Worm (Caenorhabditis elegans) whole organism, L3 larva: ENCODE data around the gene Y53C12A.6.

Experiments used
- R02D3.7 ChIP-seq: fragments of 150-350 bp; optimal IDR thresholded peaks from 2 replicates; lab custom pipeline; 2014; ENCODE audit warnings: missing biosample characterization, missing genetic modification characterization
- ZK546.5 ChIP-seq: sonication (generic microtip); optimal IDR thresholded peaks from 2 replicates; lab custom pipeline; 2017; ENCODE audit warnings: missing biosample characterization, missing genetic modification characterization
- ama-1 ChIP-seq: fragments of 150-350 bp; optimal IDR thresholded peaks from 2 replicates; lab custom pipeline; 2018
- ceh-16 ChIP-seq: sonication (generic microtip); optimal IDR thresholded peaks from 2 replicates; lab custom pipeline; 2017; ENCODE audit warnings: missing biosample characterization, missing genetic modification characterization
- ceh-28 ChIP-seq: fragments of 150-350 bp; optimal IDR thresholded peaks from 2 replicates; lab custom pipeline; 2014; ENCODE audit warnings: missing biosample characterization, missing genetic modification reagents, missing genetic modification characterization
- egl-27 ChIP-seq: sonication (generic microtip); optimal IDR thresholded peaks from 4 replicates; lab custom pipeline; 2017; ENCODE audit warnings: missing biosample characterization, missing genetic modification reagents, missing genetic modification characterization
- egl-5 ChIP-seq: fragments of 150-350 bp; optimal IDR thresholded peaks from 2 replicates; lab custom pipeline; 2017; ENCODE audit warnings: missing biosample characterization, missing genetic modification reagents, missing genetic modification characterization, inconsistent platforms
- elt-1 ChIP-seq: fragments of 150-350 bp; optimal IDR thresholded peaks from 2 replicates; lab custom pipeline; 2014; ENCODE audit warnings: missing biosample characterization, missing genetic modification characterization
- elt-3 ChIP-seq, 3 experiments: fragments of 150-350 bp in 1 of 3; sonication (generic microtip) in 2 of 3; optimal IDR thresholded peaks; 2 replicates in 2 of 3; 4 replicates in 1 of 3; lab custom pipeline; 2014 to 2017; ENCODE audit warnings: missing biosample characterization in 3 of 3, missing genetic modification characterization in 3 of 3
- fkh-10 ChIP-seq: sonication (generic microtip); optimal IDR thresholded peaks from 2 replicates; lab custom pipeline; 2017; ENCODE audit warnings: missing biosample characterization, missing genetic modification reagents, missing genetic modification characterization
- hmg-11 ChIP-seq: sonication (generic microtip); optimal IDR thresholded peaks from 2 replicates; lab custom pipeline; 2016; ENCODE audit warnings: missing genetic modification characterization, missing compliant biosample characterization
- jun-1 ChIP-seq: fragments of 150-350 bp; optimal IDR thresholded peaks from 2 replicates; lab custom pipeline; 2014; ENCODE audit warnings: missing biosample characterization, missing genetic modification reagents, missing genetic modification characterization
- lin-15B ChIP-seq: fragments of 150-350 bp; optimal IDR thresholded peaks from 2 replicates; lab custom pipeline; 2014; ENCODE audit warnings: missing biosample characterization, missing genetic modification characterization
- lin-39 ChIP-seq: fragments of 150-350 bp; optimal IDR thresholded peaks from 2 replicates; lab custom pipeline; 2018; ENCODE audit warnings: missing biosample characterization, missing genetic modification reagents, missing genetic modification characterization
- lsy-12 ChIP-seq: sonication (generic microtip); optimal IDR thresholded peaks from 2 replicates; lab custom pipeline; 2016; ENCODE audit warnings: mild to moderate bottlenecking, missing genetic modification characterization, missing compliant biosample characterization
- mml-1 ChIP-seq: fragments of 150-350 bp; sonication (generic microtip); optimal IDR thresholded peaks from 3 replicates; lab custom pipeline; 2014; ENCODE audit warnings: missing biosample characterization, missing genetic modification characterization
- nfya-1 ChIP-seq: sonication (generic microtip); optimal IDR thresholded peaks from 2 replicates; lab custom pipeline; 2017; ENCODE audit warnings: missing genetic modification characterization, mild to moderate bottlenecking, missing compliant biosample characterization, antibody characterized with exemption, moderate library complexity; ENCODE audit not compliant: insufficient read depth
- nhr-12 ChIP-seq: fragments of 150-350 bp; optimal IDR thresholded peaks from 2 replicates; lab custom pipeline; 2014; ENCODE audit warnings: missing biosample characterization, missing genetic modification characterization
- nhr-23 ChIP-seq: fragments of 150-350 bp; optimal IDR thresholded peaks from 2 replicates; lab custom pipeline; 2014; ENCODE audit warnings: missing biosample characterization, missing genetic modification reagents, missing genetic modification characterization
- nhr-237 ChIP-seq: fragments of 150-350 bp; optimal IDR thresholded peaks from 2 replicates; lab custom pipeline; 2014; ENCODE audit warnings: missing biosample characterization, missing genetic modification characterization
- nhr-25 ChIP-seq: sonication (generic microtip); optimal IDR thresholded peaks from 2 replicates; lab custom pipeline; 2017; ENCODE audit warnings: missing biosample characterization, missing genetic modification characterization
- nhr-28 ChIP-seq: fragments of 150-350 bp; optimal IDR thresholded peaks from 2 replicates; lab custom pipeline; 2014; ENCODE audit warnings: missing biosample characterization, missing genetic modification characterization
- nhr-43 ChIP-seq: sonication (generic microtip); optimal IDR thresholded peaks from 2 replicates; lab custom pipeline; 2016; ENCODE audit warnings: mild to moderate bottlenecking, missing genetic modification characterization, missing compliant biosample characterization; ENCODE audit not compliant: poor library complexity, severe bottlenecking
- nhr-67 ChIP-seq: fragments of 150-350 bp; optimal IDR thresholded peaks from 2 replicates; lab custom pipeline; 2014; ENCODE audit warnings: missing biosample characterization, missing genetic modification characterization
- nhr-76 ChIP-seq: fragments of 150-350 bp; sonication (generic microtip); optimal IDR thresholded peaks from 5 replicates; lab custom pipeline; 2014; ENCODE audit warnings: missing biosample characterization, missing genetic modification characterization
- nhr-77 ChIP-seq: fragments of 150-350 bp; optimal IDR thresholded peaks from 2 replicates; lab custom pipeline; 2014; ENCODE audit warnings: missing biosample characterization, missing genetic modification characterization
- pha-4 ChIP-seq: fragments of 150-350 bp; optimal IDR thresholded peaks from 2 replicates; lab custom pipeline; 2014; ENCODE audit warnings: missing biosample characterization, missing genetic modification reagents, missing genetic modification characterization
- pqm-1 ChIP-seq: fragments of 150-350 bp; optimal IDR thresholded peaks from 2 replicates; lab custom pipeline; 2017; ENCODE audit warnings: missing biosample characterization, missing genetic modification characterization, inconsistent platforms
- snpc-4 ChIP-seq: fragments of 150-350 bp; optimal IDR thresholded peaks from 2 replicates; lab custom pipeline; 2014; ENCODE audit warnings: missing biosample characterization, missing genetic modification characterization
- tbx-2 ChIP-seq: sonication (generic microtip); optimal IDR thresholded peaks from 2 replicates; lab custom pipeline; 2016; ENCODE audit warnings: mild to moderate bottlenecking, missing genetic modification characterization, missing compliant biosample characterization
- unc-62 ChIP-seq: fragments of 150-350 bp; sonication (generic microtip); optimal IDR thresholded peaks from 4 replicates; lab custom pipeline; 2014; ENCODE audit warnings: missing biosample characterization, missing genetic modification reagents, missing genetic modification characterization
- zag-1 ChIP-seq: fragments of 150-350 bp; optimal IDR thresholded peaks from 2 replicates; lab custom pipeline; 2014; ENCODE audit warnings: missing biosample characterization, missing genetic modification characterization
- ztf-11 ChIP-seq: fragments of 150-350 bp; optimal IDR thresholded peaks from 2 replicates; lab custom pipeline; 2014; ENCODE audit warnings: missing biosample characterization, missing genetic modification characterization

The Y53C12A.6 gene

ce11 chrII:9716417-9717039 is 1.3 kb downstream of the Y53C12A.6 start, which contains the start of gene wee-1.3 (continued):
- TF ChIP-seq mml-1 (no peak), zag-1 (tag; lab: Kevin White, UChicago) (no peak), ZK546.5 (tag; lab: Kevin White, UChicago) (no peak), nhr-12 (tag; lab: Kevin White, UChicago) (no peak), snpc-4 (peak; percentile 26), nhr-23 (tag; lab: Kevin White, UChicago) (peak; percentile 87), R02D3.7 (tag; lab: Kevin White, UChicago) (peak; percentile 65), nhr-67 (no peak)

DNA sequence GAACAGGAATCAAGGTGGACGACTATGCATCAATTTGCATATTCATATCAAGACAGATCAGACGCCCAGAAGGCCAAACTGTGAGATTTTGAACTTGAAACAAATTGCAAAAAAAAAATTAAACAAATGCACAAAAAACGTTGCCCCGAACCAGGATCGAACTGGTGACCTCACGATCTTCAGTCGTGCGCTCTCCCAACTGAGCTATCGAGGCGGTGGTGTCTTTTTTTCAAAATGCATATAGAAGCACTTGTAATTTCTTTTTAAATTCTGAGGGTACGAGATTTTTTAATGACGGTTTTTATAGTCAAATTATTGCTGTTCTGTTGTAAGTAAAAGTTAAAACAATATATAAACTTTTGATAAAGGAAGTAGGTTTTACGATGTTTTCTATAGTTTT is 4.7 kb downstream of the Y53C12A.6 start:
- TF ChIP-seq pqm-1 (tag; lab: Kevin White, UChicago) (peak; percentile 5), jun-1 (tag; lab: Kevin White, UChicago) (no peak)

DNA sequence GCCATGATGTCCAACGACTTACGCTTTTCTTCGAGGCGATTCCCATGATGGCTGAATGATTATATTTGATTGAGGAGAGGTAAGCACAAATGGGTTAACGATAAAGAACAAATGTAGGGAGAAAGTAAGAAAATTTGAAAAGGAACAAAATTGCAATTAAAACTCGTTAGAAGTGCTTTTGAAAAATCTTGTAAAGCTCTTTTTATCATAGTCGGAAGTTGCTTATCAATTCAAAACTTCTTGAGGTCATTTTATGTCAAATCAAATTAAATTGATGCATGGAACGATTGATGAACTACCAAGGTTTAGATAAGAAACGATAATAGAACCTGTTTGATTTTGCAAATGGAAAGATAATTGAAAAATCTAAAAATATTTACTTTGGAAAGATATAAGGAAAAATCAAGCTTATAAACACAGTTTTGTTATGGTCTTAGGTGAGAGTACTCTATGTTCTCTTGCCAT is 8.9 kb downstream of the Y53C12A.6 start, which contains the start of gene glt-5:
Gene glt-5 (minus strand): TSS at position 51 of the 465 bp plus-strand sequence.
- TF ChIP-seq nhr-23 (tag; lab: Kevin White, UChicago) (no peak), ama-1 (lab: Kevin White, UChicago) (no peak), elt-1 (tag; lab: Kevin White, UChicago) (no peak), nhr-77 (tag; lab: Kevin White, UChicago) (no peak), egl-5 (tag; lab: Kevin White, UChicago) (no peak), lsy-12 (tag; lab: Kevin White, UChicago) (no peak), nhr-76 (tag; lab: Kevin White, UChicago) (no peak), mml-1 (no peak), hmg-11 (no peak), pha-4 (tag; lab: Kevin White, UChicago) (no peak), nhr-237 (tag; lab: Kevin White, UChicago) (no peak), ZK546.5 (tag; lab: Kevin White, UChicago) (no peak), elt-3 (tag; optimal IDR thresholded peaks at IDR 0.05; lab: Kevin White, UChicago) (no peak), snpc-4 (no peak), nhr-43 (no peak), ceh-16 (tag; lab: Kevin White, UChicago) (no peak)

DNA sequence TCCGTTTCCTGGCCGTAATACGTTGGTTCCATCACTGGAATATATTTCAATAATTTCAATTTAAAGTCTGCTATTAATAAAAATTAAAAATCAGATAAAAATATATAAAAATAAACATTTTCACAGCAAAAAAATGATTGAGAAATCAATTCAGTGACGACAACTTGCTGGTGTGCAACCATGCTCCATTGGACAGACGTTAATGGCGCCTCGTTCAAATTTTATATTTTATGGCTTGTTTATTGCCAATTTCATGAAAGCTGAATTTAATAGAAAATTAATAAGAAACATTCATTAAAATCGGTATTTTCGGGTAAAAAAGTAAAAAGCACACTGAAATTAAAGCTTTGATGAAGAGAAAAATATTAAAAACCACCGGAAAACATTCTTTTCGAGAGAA is 11.6 kb downstream of the Y53C12A.6 start, which contains the start of gene Y53C12A.3:
Gene Y53C12A.3 (minus strand): TSS at position 34 of the 400 bp plus-strand sequence.
- TF ChIP-seq nhr-23 (tag; lab: Kevin White, UChicago) (peak; percentile 8), pha-4 (tag; lab: Kevin White, UChicago) (peak; percentile 78), egl-5 (tag; lab: Kevin White, UChicago) (peak; percentile 4), nfya-1 (tag; lab: Kevin White, UChicago) (peak; percentile 52), unc-62 (GFP tag; lab: Kevin White, UChicago) (no peak), lin-15B (peak; percentile 51), tbx-2 (tag; lab: Kevin White, UChicago) (no peak), lin-39 (tag; lab: Kevin White, UChicago) (peak; percentile 16), ceh-28 (tag; lab: Kevin White, UChicago) (no peak), hmg-11 (peak; percentile 54)

ce11 chrII:9704746-9705145 is 13.1 kb downstream of the Y53C12A.6 start, which contains the start of gene Y53C12A.10:
Y53C12A.10 (minus strand) TSS chrII:9704846.
- TF ChIP-seq ceh-28 (tag; lab: Kevin White, UChicago) (no peak), fkh-10 (GFP tag; lab: Kevin White, UChicago) (no peak), snpc-4 (no peak), nhr-25 (tag; lab: Kevin White, UChicago) (no peak), R02D3.7 (tag; lab: Kevin White, UChicago) (no peak), egl-27 (tag; lab: Kevin White, UChicago) (no peak), nhr-28 (tag; lab: Kevin White, UChicago) (no peak), ztf-11 (tag; lab: Kevin White, UChicago) (no peak), egl-5 (tag; lab: Kevin White, UChicago) (no peak), nhr-12 (tag; lab: Kevin White, UChicago) (no peak)
